Fruit fly (Drosophila melanogaster) whole organism, wandering third instar larva: Measurements from ENCODE around the gene CG10431.

Experiments used
- Abd-B ChIP-seq: fragments of >200 bp; optimal IDR thresholded peaks from 2 replicates; lab custom pipeline; 2017; ENCODE audit warnings: missing biosample characterization, missing genetic modification characterization
- usp ChIP-seq: fragments of >200 bp; optimal IDR thresholded peaks from 2 replicates; lab custom pipeline; 2017; ENCODE audit warnings: missing biosample characterization, missing genetic modification characterization

dm6 chr2L:18966214-18966556 is 8.3 kb upstream of the CG10431 start:
- TF ChIP-seq usp (GFP tag; lab: Kevin White, UChicago) (no peak), Abd-B (GFP tag; lab: Kevin White, UChicago) (no peak)
